Worm (Caenorhabditis elegans): ENCODE results near the gene srx-102.

DNA sequence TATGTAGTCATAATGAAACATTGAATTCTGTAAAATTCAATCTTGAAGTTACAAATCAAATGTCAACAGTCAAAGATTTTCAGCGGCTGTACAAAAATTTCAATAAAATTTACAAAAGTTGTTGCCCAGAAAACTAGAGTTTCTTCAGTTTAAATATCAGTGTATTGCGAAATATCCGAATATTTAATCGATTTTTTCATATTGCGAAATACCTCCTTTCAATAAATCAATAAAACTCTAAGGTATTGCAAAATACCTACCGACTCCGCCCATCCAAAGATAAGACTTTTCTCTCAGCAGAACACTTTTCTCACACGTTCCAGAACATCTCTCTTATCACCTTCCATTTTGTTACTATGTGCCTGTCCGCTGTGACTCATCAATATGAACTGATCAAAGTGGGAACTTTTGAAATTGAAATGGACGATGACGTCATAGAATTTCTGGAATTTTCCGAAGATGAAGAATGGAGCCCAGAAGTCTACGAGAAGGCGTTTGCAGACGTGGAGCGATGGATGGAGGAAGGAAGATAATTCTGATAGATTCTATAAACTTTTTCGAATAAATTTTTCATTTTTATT lies 10.0 kb downstream of the srx-102 start:
- TF ChIP-seq nfya-1 (tag; optimal IDR thresholded peaks at IDR 0.05; ENCODE audit: borderline replicate concordance, insufficient read depth) (no peak), snpc-4 (GFP tag; optimal IDR thresholded peaks at IDR 0.05) (no peak), snpc-4 (tag; optimal IDR thresholded peaks at IDR 0.05) (no peak)

All from whole organism, young adult.